Worm (Caenorhabditis elegans): ENCODE data around the gene fbxb-26.

DNA sequence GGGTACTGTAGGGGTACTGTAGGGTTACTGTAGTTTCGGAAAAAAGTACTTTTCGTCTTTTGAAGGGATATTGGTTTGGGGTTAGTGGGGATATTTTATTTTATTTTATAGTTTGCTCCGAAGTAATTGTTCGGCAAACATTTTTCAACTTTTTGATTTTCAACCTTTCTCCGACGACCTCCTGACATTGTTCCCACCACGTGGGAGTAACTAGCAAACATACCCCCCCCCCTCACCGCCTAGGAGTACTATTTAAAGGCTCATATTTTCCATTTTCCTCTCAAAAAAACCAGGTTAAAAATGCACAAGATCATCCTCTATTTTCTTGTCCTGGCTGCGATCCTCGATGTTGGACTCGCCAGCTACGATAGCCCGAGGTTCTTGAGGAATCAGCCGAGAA, 16.3 kb upstream of the fbxb-26 start, which contains the start of gene srlf-29:
- TF ChIP-seq W03F9.2 (tag; optimal IDR thresholded peaks at IDR 0.05), result no peak
- TF ChIP-seq dao-5 (tag; optimal IDR thresholded peaks at IDR 0.05), result no peak

All from whole organism, L4/young adult.